Fruit fly (Drosophila melanogaster): ENCODE results near the gene Cog8.
A peak's percentile ranks its signal among the peaks of the same experiment; 100 is the strongest.

The Cog8 gene

DNA sequence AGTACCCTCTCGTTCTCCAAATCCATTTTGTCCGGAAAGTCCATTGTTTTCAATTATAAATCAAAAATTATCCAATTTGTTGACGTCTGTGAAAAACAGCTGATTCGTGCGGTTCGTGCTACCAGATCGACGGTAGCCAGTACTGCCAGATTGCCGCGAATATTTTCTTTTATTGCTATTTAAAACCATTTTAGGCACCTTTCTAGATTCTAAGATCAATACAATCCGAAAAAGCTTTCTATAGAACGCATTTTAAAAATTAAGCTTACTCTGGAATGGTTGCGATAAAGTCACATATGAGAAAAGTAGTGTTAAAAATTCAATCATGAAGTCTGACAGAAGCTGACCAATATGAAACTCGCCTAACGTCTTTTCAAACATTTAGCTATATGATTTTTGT is at the start of gene Cog8 (continued):
- TF ChIP-seq nerfin-2 (GFP tag; IDR thresholded peaks at IDR 0.05; ENCODE audit: partially characterized antibody) = no peak
- no peak for TF ChIP-seq pros (GFP tag; optimal IDR thresholded peaks at IDR 0.05)
- TF ChIP-seq Atf3 (GFP tag; optimal IDR thresholded peaks at IDR 0.05) = peak; percentile 0
- TF ChIP-seq CG12744 (GFP tag; optimal IDR thresholded peaks at IDR 0.05) = no peak
- TF ChIP-seq Ssrp (tag; optimal IDR thresholded peaks at IDR 0.05) = peak; percentile 48
- no peak for TF ChIP-seq CG5180 (GFP tag; optimal IDR thresholded peaks at IDR 0.05)
- TF ChIP-seq sisA (GFP tag; IDR thresholded peaks at IDR 0.05) = peak; percentile 40
- no peak for TF ChIP-seq Doc3 (GFP tag; IDR thresholded peaks at IDR 0.05; ENCODE audit: partially characterized antibody)
- no peak for TF ChIP-seq CG12769 (tag; optimal IDR thresholded peaks at IDR 0.05)
- peak; percentile 72 for TF ChIP-seq CG4617 (GFP tag; optimal IDR thresholded peaks at IDR 0.05; ENCODE audit: borderline replicate concordance)
- no peak for TF ChIP-seq ham (GFP tag; IDR thresholded peaks at IDR 0.05)
- TF ChIP-seq gsb-n (tag; optimal IDR thresholded peaks at IDR 0.05) = no peak
- peak; percentile 35 for TF ChIP-seq YL-1 (GFP tag; optimal IDR thresholded peaks at IDR 0.05)
- no peak for TF ChIP-seq bowl (GFP tag; IDR thresholded peaks at IDR 0.05)
- TF ChIP-seq Awh (GFP tag; IDR thresholded peaks at IDR 0.05) = no peak
- no peak; the same call in 1 of the 2 replicates for TF ChIP-seq onecut (GFP tag; IDR thresholded peaks at IDR 0.05)
- TF ChIP-seq CG18764 (GFP tag; optimal IDR thresholded peaks at IDR 0.05) = no peak
- no peak for TF ChIP-seq H2.0 (GFP tag; IDR thresholded peaks at IDR 0.05)
- TF ChIP-seq CG17829 (tag; optimal IDR thresholded peaks at IDR 0.05) = peak; percentile 53
- TF ChIP-seq pfk (GFP tag; optimal IDR thresholded peaks at IDR 0.05) = no peak
- TF ChIP-seq gem (tag; optimal IDR thresholded peaks at IDR 0.05) = peak; percentile 65
- TF ChIP-seq ro (GFP tag; IDR thresholded peaks at IDR 0.05) = no peak
- no peak for TF ChIP-seq Hr39 (optimal IDR thresholded peaks at IDR 0.05)
- TF ChIP-seq Chrac-16 (GFP tag; optimal IDR thresholded peaks at IDR 0.05) = peak; percentile 66
- no peak for TF ChIP-seq CG10431 (GFP tag; optimal IDR thresholded peaks at IDR 0.05)
- no peak for TF ChIP-seq Hey (tag; optimal IDR thresholded peaks at IDR 0.05)
- no peak for TF ChIP-seq Adf1 (GFP tag; IDR thresholded peaks at IDR 0.05)
- TF ChIP-seq CG10959 (GFP tag; IDR thresholded peaks at IDR 0.05) = no peak
- peak; percentile 47 to 54 for TF ChIP-seq dpn (GFP tag; optimal IDR thresholded peaks at IDR 0.05)
- TF ChIP-seq NfI (GFP tag; optimal IDR thresholded peaks at IDR 0.05) = peak; percentile 35
- TF ChIP-seq CG8924 (tag; optimal IDR thresholded peaks at IDR 0.05) = peak; percentile 26
- no peak for TF ChIP-seq CG31388 (GFP tag; optimal IDR thresholded peaks at IDR 0.05)
- TF ChIP-seq odd (GFP tag; optimal IDR thresholded peaks at IDR 0.05) = no peak
- TF ChIP-seq maf-S (GFP tag; optimal IDR thresholded peaks at IDR 0.05) = peak; percentile 52
- TF ChIP-seq grn (GFP tag; optimal IDR thresholded peaks at IDR 0.05) = no peak
- no peak for TF ChIP-seq Trl (optimal IDR thresholded peaks at IDR 0.05)
- TF ChIP-seq Trl (GFP tag; optimal IDR thresholded peaks at IDR 0.05) = peak; percentile 65
- TF ChIP-seq tll (GFP tag; optimal IDR thresholded peaks at IDR 0.05) = peak in 1 of 2 experiments; percentile 51
- no peak for TF ChIP-seq CG13296 (GFP tag; optimal IDR thresholded peaks at IDR 0.05)
- peak; percentile 58 for TF ChIP-seq row (GFP tag; IDR thresholded peaks at IDR 0.05)
- TF ChIP-seq TFAM (GFP tag; optimal IDR thresholded peaks at IDR 0.05) = no peak
- TF ChIP-seq nmo (GFP tag; optimal IDR thresholded peaks at IDR 0.05) = peak; percentile 61
- peak in 1 of 2 experiments; percentile 18 for TF ChIP-seq bsh (GFP tag; optimal IDR thresholded peaks at IDR 0.05)
- TF ChIP-seq tin (GFP tag; optimal IDR thresholded peaks at IDR 0.05) = peak; percentile 40
- TF ChIP-seq CG30403 (GFP tag; optimal IDR thresholded peaks at IDR 0.05) = peak; percentile 70
- peak; percentile 73 for TF ChIP-seq CG9609 (GFP tag; optimal IDR thresholded peaks at IDR 0.05)
- TF ChIP-seq vvl (GFP tag; IDR thresholded peaks at IDR 0.05) = peak; percentile 22; the same call in 1 of the 2 replicates
- TF ChIP-seq Gsc (GFP tag; IDR thresholded peaks at IDR 0.05) = no peak
- TF ChIP-seq lola (GFP tag; optimal IDR thresholded peaks at IDR 0.05) = peak in 1 of 3 experiments; percentile 46
- TF ChIP-seq CG15011 (GFP tag; optimal IDR thresholded peaks at IDR 0.05) = no peak
- peak; percentile 74 for TF ChIP-seq Antp (GFP tag; optimal IDR thresholded peaks at IDR 0.05)
- no peak for TF ChIP-seq CG7556 (GFP tag; optimal IDR thresholded peaks at IDR 0.05)
